Worm (Caenorhabditis elegans): Measurements from ENCODE around the gene mct-4.

The mct-4 gene

ce11 chrX:4875296-4875695, 54.3 kb downstream of the mct-4 start:
- TF ChIP-seq fkh-8 (tag; optimal IDR thresholded peaks at IDR 0.05) (no peak), grh-1 (GFP tag; IDR thresholded peaks at IDR 0.05) (no peak), nhr-11 (tag; optimal IDR thresholded peaks at IDR 0.05) (no peak), ets-5 (GFP tag; IDR thresholded peaks at IDR 0.05) (no peak), rnt-1 (tag; optimal IDR thresholded peaks at IDR 0.05) (no peak), vab-15 (tag; optimal IDR thresholded peaks at IDR 0.05) (no peak), tbx-2 (tag; optimal IDR thresholded peaks at IDR 0.05) (no peak), C34B4.2 (tag; optimal IDR thresholded peaks at IDR 0.05) (no peak), nhr-85 (tag) (peak; percentile 12), blmp-1 (tag; optimal IDR thresholded peaks at IDR 0.05) (peak; percentile 96), dpl-1 (GFP tag; optimal IDR thresholded peaks at IDR 0.05) (no peak), lin-35 (GFP tag; optimal IDR thresholded peaks at IDR 0.05) (no peak), efl-1 (optimal IDR thresholded peaks at IDR 0.05) (no peak), efl-1 (GFP tag; optimal IDR thresholded peaks at IDR 0.05 in 1 of 2) (no peak), ceh-88 (GFP tag; IDR thresholded peaks at IDR 0.05) (no peak), lin-15B (tag; optimal IDR thresholded peaks at IDR 0.05) (no peak), lin-13 (GFP tag; optimal IDR thresholded peaks at IDR 0.05) (no peak), efl-3 (GFP tag; optimal IDR thresholded peaks at IDR 0.05) (no peak)

- TF ChIP-seq lin-14 (GFP tag; optimal IDR thresholded peaks at IDR 0.05) (peak; percentile 37), nhr-71 (tag; optimal IDR thresholded peaks at IDR 0.05) (no peak)
Measured at ce11 chrX:4872758-4873157, 56.8 kb downstream of the mct-4 start.
